Worm (Caenorhabditis elegans) whole organism, early embryonic: ENCODE results near the gene scl-1.

Experiments used
- B0310.2 ChIP-seq: sonication (generic microtip); optimal IDR thresholded peaks from 2 replicates; lab custom pipeline; 2016; ENCODE audit warnings: mild to moderate bottlenecking, missing genetic modification characterization, missing compliant biosample characterization
- F13C5.2 ChIP-seq: sonication (generic microtip); optimal IDR thresholded peaks from 2 replicates; lab custom pipeline; 2017; ENCODE audit warnings: mild to moderate bottlenecking, missing genetic modification characterization, inconsistent platforms, missing compliant biosample characterization
- aly-1 ChIP-seq: sonication (generic microtip); optimal IDR thresholded peaks from 2 replicates; lab custom pipeline; 2016; ENCODE audit warnings: missing genetic modification characterization, missing compliant biosample characterization
- ama-1 ChIP-seq: fragments of 150-350 bp; optimal IDR thresholded peaks from 2 replicates; lab custom pipeline; 2014
- ceh-13 ChIP-seq: fragments of 200-800 bp; sonication (Bioruptor generic); optimal IDR thresholded peaks from 2 replicates; lab custom pipeline; 2018; ENCODE audit warnings: mild to moderate bottlenecking, missing genetic modification characterization, missing compliant biosample characterization
- ceh-36 ChIP-seq: sonication (generic microtip); optimal IDR thresholded peaks from 2 replicates; lab custom pipeline; 2016; ENCODE audit warnings: missing genetic modification characterization, inconsistent platforms, missing compliant biosample characterization
- ets-7 ChIP-seq: sonication (generic microtip); optimal IDR thresholded peaks from 2 replicates; lab custom pipeline; 2016; ENCODE audit warnings: missing genotype, missing genetic modification characterization, missing compliant biosample characterization
- flt-1 ChIP-seq: fragments of 200-800 bp; sonication (Bioruptor generic); IDR thresholded peaks from 2 replicates; pipeline ENCODE4 v1.3.6; 2022; ENCODE audit warnings: missing genetic modification characterization, missing compliant biosample characterization
- hmbx-1 ChIP-seq: sonication (generic microtip); optimal IDR thresholded peaks from 2 replicates; lab custom pipeline; 2016; ENCODE audit warnings: mild to moderate bottlenecking, missing genetic modification characterization, missing compliant biosample characterization
- hmg-4 ChIP-seq: fragments of 200-800 bp; sonication (Bioruptor generic); optimal IDR thresholded peaks from 2 replicates; lab custom pipeline; 2018; ENCODE audit warnings: mild to moderate bottlenecking, missing genetic modification characterization, missing compliant biosample characterization
- hnd-1 ChIP-seq: sonication (generic microtip); optimal IDR thresholded peaks from 2 replicates; lab custom pipeline; 2016; ENCODE audit warnings: missing genetic modification characterization, missing compliant biosample characterization
- pes-1 ChIP-seq: fragments of 200-800 bp; sonication (Bioruptor generic); IDR thresholded peaks from 2 replicates; pipeline ENCODE4 v1.3.6; 2022; ENCODE audit warnings: missing genetic modification reagents, missing genetic modification characterization, missing compliant biosample characterization
- scrt-1 ChIP-seq: fragments of 200-800 bp; sonication (Bioruptor generic); IDR thresholded peaks from 2 replicates; pipeline ENCODE4 v1.3.6; 2022; ENCODE audit warnings: missing genetic modification characterization, missing compliant biosample characterization
- sea-1 ChIP-seq: fragments of 200-800 bp; sonication (Bioruptor generic); conservative IDR thresholded peaks from 2 replicates; pipeline ENCODE4 v1.3.6; 2022; ENCODE audit warnings: missing genetic modification characterization, missing compliant biosample characterization
- tbx-11 ChIP-seq: fragments of 200-800 bp; sonication (Bioruptor generic); IDR thresholded peaks from 2 replicates; pipeline ENCODE4 v1.3.6; 2022; ENCODE audit warnings: missing genetic modification characterization, missing compliant biosample characterization
- tbx-37 ChIP-seq: fragments of 200-800 bp; sonication (Bioruptor generic); conservative IDR thresholded peaks from 2 replicates; pipeline ENCODE4 v1.3.6; 2022; ENCODE audit warnings: missing genetic modification reagents, missing genetic modification characterization, missing compliant biosample characterization
- tra-4 ChIP-seq: sonication (generic microtip); optimal IDR thresholded peaks from 2 replicates; lab custom pipeline; 2017; ENCODE audit warnings: missing genetic modification characterization, missing compliant biosample characterization

scl-1 gene

ce11 chrIV:13067200-13067599 lies 11.1 kb downstream of the scl-1 start, which contains the start of gene col-131:
col-131 (minus strand) TSS chrIV:13067300.
- no peak for TF ChIP-seq hmg-4 (GFP tag; lab: Kevin White, UChicago)
- TF ChIP-seq scrt-1 (GFP tag; lab: Robert Waterston, UW) = no peak
- no peak for TF ChIP-seq tra-4 (tag; lab: Kevin White, UChicago)
- TF ChIP-seq ceh-13 (GFP tag; lab: Kevin White, UChicago) = no peak
- no peak for TF ChIP-seq hnd-1 (tag; lab: Kevin White, UChicago)
- TF ChIP-seq tbx-37 = no peak
- no peak for TF ChIP-seq F13C5.2
- TF ChIP-seq sea-1 (GFP tag; lab: Robert Waterston, UW) = no peak
- TF ChIP-seq ceh-36 (tag; lab: Kevin White, UChicago) = no peak
- TF ChIP-seq B0310.2 = no peak
- TF ChIP-seq flt-1 (GFP tag; lab: Robert Waterston, UW) = no peak
- TF ChIP-seq ets-7 (tag; lab: Kevin White, UChicago) = no peak
- no peak for TF ChIP-seq aly-1 (tag; lab: Kevin White, UChicago)

- no peak for TF ChIP-seq F13C5.2
- TF ChIP-seq scrt-1 (GFP tag; lab: Robert Waterston, UW) = no peak
- TF ChIP-seq ceh-36 (tag; lab: Kevin White, UChicago) = no peak
- no peak for TF ChIP-seq B0310.2
- no peak for TF ChIP-seq hnd-1 (tag; lab: Kevin White, UChicago)
- no peak for TF ChIP-seq ama-1 (lab: Kevin White, UChicago)
- no peak for TF ChIP-seq sea-1 (GFP tag; lab: Robert Waterston, UW)
- no peak for TF ChIP-seq tbx-11 (GFP tag; lab: Robert Waterston, UW)
- no peak for TF ChIP-seq pes-1 (GFP tag; lab: Robert Waterston, UW)
- TF ChIP-seq tbx-37 = no peak
- no peak for TF ChIP-seq tra-4 (tag; lab: Kevin White, UChicago)
- no peak for TF ChIP-seq ets-7 (tag; lab: Kevin White, UChicago)
- TF ChIP-seq hmg-4 (GFP tag; lab: Kevin White, UChicago) = no peak
- TF ChIP-seq ceh-13 (GFP tag; lab: Kevin White, UChicago) = no peak
- TF ChIP-seq flt-1 (GFP tag; lab: Robert Waterston, UW) = no peak
These were observed 12.3 kb downstream of the scl-1 start, which contains the start of gene scl-6 for ce11 chrIV:13068451-13068850. scl-6 (plus strand) TSS chrIV:13068751.

ce11 chrIV:13070142-13070541 lies 14.0 kb downstream of the scl-1 start, which contains the start of gene scl-7:
scl-7 (plus strand) TSS chrIV:13070442.
- TF ChIP-seq flt-1 (GFP tag; lab: Robert Waterston, UW) (no peak), tbx-11 (GFP tag; lab: Robert Waterston, UW) (no peak), hnd-1 (tag; lab: Kevin White, UChicago) (no peak), hmbx-1 (no peak), B0310.2 (no peak), ceh-36 (tag; lab: Kevin White, UChicago) (no peak)

- TF ChIP-seq ets-7 (tag; lab: Kevin White, UChicago) (no peak), hmbx-1 (no peak), flt-1 (GFP tag; lab: Robert Waterston, UW) (no peak), ceh-36 (tag; lab: Kevin White, UChicago) (no peak)
These were observed 15.3 kb downstream of the scl-1 start, which contains the start of gene scl-8 for ce11 chrIV:13071445-13071844. scl-8 (plus strand) TSS chrIV:13071745.

ce11 chrIV:13075625-13076252 lies 19.6 kb downstream of the scl-1 start:
- TF ChIP-seq aly-1 (tag; lab: Kevin White, UChicago) (no peak), ceh-36 (tag; lab: Kevin White, UChicago) (no peak), hmg-4 (GFP tag; lab: Kevin White, UChicago) (no peak), F13C5.2 (no peak), sea-1 (GFP tag; lab: Robert Waterston, UW) (no peak), tbx-11 (GFP tag; lab: Robert Waterston, UW) (no peak), ceh-13 (GFP tag; lab: Kevin White, UChicago) (no peak)

ce11 chrIV:13076620-13077019 lies 20.5 kb downstream of the scl-1 start, which contains the start of gene C39E9.7:
C39E9.7 (minus strand) TSS chrIV:13076720.
- no peak for TF ChIP-seq scrt-1 (GFP tag; lab: Robert Waterston, UW)
- no peak for TF ChIP-seq tbx-37
- TF ChIP-seq ama-1 (lab: Kevin White, UChicago) = no peak
- no peak for TF ChIP-seq ceh-36 (tag; lab: Kevin White, UChicago)
- no peak for TF ChIP-seq F13C5.2

ce11 chrIV:13077694-13078093 lies 21.6 kb downstream of the scl-1 start:
- TF ChIP-seq ceh-36 (tag; lab: Kevin White, UChicago) (no peak), ama-1 (lab: Kevin White, UChicago) (no peak), sea-1 (GFP tag; lab: Robert Waterston, UW) (no peak), B0310.2 (no peak), hnd-1 (tag; lab: Kevin White, UChicago) (no peak), ets-7 (tag; lab: Kevin White, UChicago) (no peak), F13C5.2 (no peak), flt-1 (GFP tag; lab: Robert Waterston, UW) (no peak), hmg-4 (GFP tag; lab: Kevin White, UChicago) (no peak), aly-1 (tag; lab: Kevin White, UChicago) (no peak), tbx-37 (no peak), tbx-11 (GFP tag; lab: Robert Waterston, UW) (no peak), pes-1 (GFP tag; lab: Robert Waterston, UW) (no peak), ceh-13 (GFP tag; lab: Kevin White, UChicago) (no peak), scrt-1 (GFP tag; lab: Robert Waterston, UW) (no peak), tra-4 (tag; lab: Kevin White, UChicago) (no peak), hmbx-1 (no peak)
